Fruit fly (Drosophila melanogaster) whole organism, prepupa: Measurements from ENCODE around the gene raskol.

Experiments used
- CG11294 ChIP-seq: fragments of 200-800 bp; sonication (Bioruptor generic); IDR thresholded peaks from 2 replicates; pipeline ENCODE4 v1.3.6; 2022; ENCODE audit warnings: missing biosample characterization, missing genetic modification characterization
- CG11762 ChIP-seq: fragments of 200-800 bp; sonication (Bioruptor generic); optimal IDR thresholded peaks from 3 replicates; lab custom pipeline; 2016; ENCODE audit warnings: missing biosample characterization, missing genetic modification characterization; ENCODE audit not compliant: insufficient read depth
- CG3032 ChIP-seq: fragments of 200-800 bp; optimal IDR thresholded peaks from 2 replicates; lab custom pipeline; 2019; ENCODE audit warnings: missing biosample characterization, mild to moderate bottlenecking, missing genetic modification characterization, moderate library complexity
- CG6854 ChIP-seq: fragments of 200-800 bp; sonication (Bioruptor generic); optimal IDR thresholded peaks from 2 replicates; lab custom pipeline; 2017; ENCODE audit warnings: missing biosample characterization, mild to moderate bottlenecking, missing genetic modification characterization
- Hr39 ChIP-seq: fragments of 200-800 bp; sonication (Bioruptor generic); optimal IDR thresholded peaks from 2 replicates; lab custom pipeline; 2016; ENCODE audit warnings: missing biosample characterization, missing genetic modification characterization
- OdsH ChIP-seq: fragments of 200-800 bp; sonication (Bioruptor generic); optimal IDR thresholded peaks from 3 replicates; lab custom pipeline; 2016; ENCODE audit warnings: missing biosample characterization, missing genetic modification characterization
- achi ChIP-seq: fragments of 200-800 bp; sonication (Bioruptor generic); optimal IDR thresholded peaks from 3 replicates; lab custom pipeline; 2016; ENCODE audit warnings: missing biosample characterization, missing genetic modification characterization
- ss ChIP-seq, 2 experiments: fragments of 200-800 bp; sonication (Bioruptor generic); optimal IDR thresholded peaks; 2 replicates in 1 of 2; 3 replicates in 1 of 2; lab custom pipeline; 2017 to 2018; ENCODE audit warnings: mild to moderate bottlenecking in 2 of 2, missing biosample characterization in 2 of 2, missing genetic modification characterization in 2 of 2, moderate library complexity in 1 of 2
- svp ChIP-seq: fragments of 200-800 bp; sonication (Bioruptor generic); peaks from one replicate; lab custom pipeline; 2016; ENCODE audit warnings: missing biosample characterization, missing genetic modification characterization

- TF ChIP-seq OdsH (GFP tag; lab: Kevin White, UChicago) (no peak), CG3032 (tag; lab: Kevin White, UChicago) (no peak), CG6854 (GFP tag; lab: Kevin White, UChicago) (no peak), svp (GFP tag; lab: Kevin White, UChicago) (no peak), CG11762 (GFP tag; lab: Kevin White, UChicago) (no peak), achi (no peak), CG11294 (no peak), Hr39 (GFP tag; lab: Kevin White, UChicago) (no peak), ss (GFP tag; optimal IDR thresholded peaks at IDR 0.05; lab: Kevin White, UChicago) (no peak)
Measured at dm6 chrX:17771878-17772277, 61.9 kb downstream of the raskol start.
